Worm (Caenorhabditis elegans): ENCODE data around the gene PDB1.1.

PDB1.1 gene

ce11 chrX:7522595-7522994 lies 36.3 kb downstream of the PDB1.1 start (continued):
- no peak for TF ChIP-seq nfya-1 (tag; optimal IDR thresholded peaks at IDR 0.05; ENCODE audit: borderline replicate concordance, insufficient read depth)

DNA sequence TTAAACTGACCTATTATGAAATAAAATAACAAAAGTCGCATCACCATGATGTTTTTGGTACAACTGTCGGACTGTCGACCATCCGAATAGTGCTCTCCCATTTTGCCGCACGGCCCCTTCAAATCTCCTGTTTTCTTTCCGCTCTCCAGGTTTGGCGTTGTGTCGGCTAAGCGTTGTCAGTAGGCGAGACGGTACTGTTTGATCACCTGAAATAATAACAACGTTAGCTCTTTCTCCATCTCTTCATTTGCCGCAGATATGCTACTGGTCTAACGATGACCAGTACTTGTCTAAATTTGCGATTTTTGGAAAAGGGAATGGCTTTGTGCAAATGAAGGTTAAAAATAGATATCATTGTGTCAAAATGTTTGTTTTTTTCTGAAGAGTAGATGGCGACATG lies 39.3 kb downstream of the PDB1.1 start, which contains the start of gene chts-1:
chts-1 (minus strand) TSS at position 101 of the 400 bp plus-strand sequence.
- TF ChIP-seq C06A6.2 (GFP tag; conservative IDR thresholded peaks at IDR 0.05) = no peak
- TF ChIP-seq die-1 (tag; optimal IDR thresholded peaks at IDR 0.05) = no peak
- TF ChIP-seq lir-1 (GFP tag; conservative IDR thresholded peaks at IDR 0.05) = no peak
- TF ChIP-seq Y67H2A.10 (GFP tag; conservative IDR thresholded peaks at IDR 0.05) = no peak
- no peak for TF ChIP-seq F55B11.4 (tag; optimal IDR thresholded peaks at IDR 0.05; ENCODE audit: borderline replicate concordance, insufficient read depth)
- TF ChIP-seq chd-7 (tag; optimal IDR thresholded peaks at IDR 0.05) = no peak
- no peak for TF ChIP-seq ztf-26 (tag; optimal IDR thresholded peaks at IDR 0.05)
- no peak for TF ChIP-seq rec-8 (tag; optimal IDR thresholded peaks at IDR 0.05)

DNA sequence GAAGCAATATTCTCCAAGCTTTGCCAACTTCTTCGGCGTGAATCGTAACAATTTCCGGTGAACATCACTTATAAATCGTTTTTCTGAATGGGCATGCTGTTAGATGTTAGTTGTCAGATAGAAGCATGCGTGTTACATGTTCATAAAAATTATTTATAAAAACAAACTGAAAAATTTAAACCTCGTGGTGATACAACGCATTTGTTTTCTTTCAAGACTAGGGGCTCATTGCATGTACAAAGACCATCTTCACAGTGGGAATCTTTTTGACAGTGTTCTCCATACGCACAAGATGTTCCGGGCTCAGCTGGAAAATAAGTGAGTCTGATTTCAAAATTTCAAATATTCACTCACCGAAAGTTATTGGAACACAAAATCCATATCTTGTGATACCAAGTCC lies 46.2 kb downstream of the PDB1.1 start:
- TF ChIP-seq hmg-1.2 (GFP tag; IDR thresholded peaks at IDR 0.05) (no peak), B0019.2 (GFP tag; conservative IDR thresholded peaks at IDR 0.05) (no peak), sptf-2 (GFP tag; optimal IDR thresholded peaks at IDR 0.05) (no peak), lin-26 (GFP tag; IDR thresholded peaks at IDR 0.05) (no peak), nhr-90 (tag; optimal IDR thresholded peaks at IDR 0.05) (no peak), athp-1 (tag; optimal IDR thresholded peaks at IDR 0.05) (no peak)

- TF ChIP-seq ztf-6 (GFP tag; IDR thresholded peaks at IDR 0.05) (0 out of 2 replicates have a peak, but pooled peaks have one; percentile 10), ceh-100 (GFP tag; IDR thresholded peaks at IDR 0.05) (no peak), ets-4 (GFP tag; optimal IDR thresholded peaks at IDR 0.05) (no peak), F23B12.7 (tag; optimal IDR thresholded peaks at IDR 0.05; ENCODE audit: insufficient read depth) (no peak), Y79H2A.3 (GFP tag; conservative IDR thresholded peaks at IDR 0.05) (no peak), ama-1 (optimal IDR thresholded peaks at IDR 0.05) (no peak), ama-1 (GFP tag; optimal IDR thresholded peaks at IDR 0.05) (no peak), ekl-4 (GFP tag; IDR thresholded peaks at IDR 0.05) (no peak), nhr-80 (tag; optimal IDR thresholded peaks at IDR 0.05) (no peak), Y67H2A.10 (GFP tag; conservative IDR thresholded peaks at IDR 0.05) (no peak), lsy-27 (tag; optimal IDR thresholded peaks at IDR 0.05; ENCODE audit: borderline replicate concordance, insufficient read depth) (no peak), ceh-40 (GFP tag; IDR thresholded peaks at IDR 0.05) (peak; percentile 89; the same call in 1 of the 2 replicates), ceh-79 (tag; optimal IDR thresholded peaks at IDR 0.05) (no peak), tbp1 (GFP tag; optimal IDR thresholded peaks at IDR 0.05) (peak; percentile 90), sdz-38 (tag; optimal IDR thresholded peaks at IDR 0.05) (no peak), ceh-27 (GFP tag; optimal IDR thresholded peaks at IDR 0.05) (no peak), madf-3 (GFP tag; IDR thresholded peaks at IDR 0.05) (no peak), ceh-58 (GFP tag; IDR thresholded peaks at IDR 0.05) (no peak), ccch-3 (GFP tag; optimal IDR thresholded peaks at IDR 0.05) (no peak), die-1 (tag; optimal IDR thresholded peaks at IDR 0.05) (peak; percentile 79), nhr-90 (tag; optimal IDR thresholded peaks at IDR 0.05) (peak; percentile 73), ztf-18 (tag; optimal IDR thresholded peaks at IDR 0.05) (peak; percentile 52), repo-1 (tag; optimal IDR thresholded peaks at IDR 0.05) (no peak), hmg-20 (GFP tag; IDR thresholded peaks at IDR 0.05) (no peak), ztf-25 (GFP tag; IDR thresholded peaks at IDR 0.05) (0 out of 2 replicates have a peak, but pooled peaks have one; percentile 65), F57A8.1 (GFP tag; optimal IDR thresholded peaks at IDR 0.05) (no peak), lin-26 (GFP tag; IDR thresholded peaks at IDR 0.05) (peak; percentile 88), sea-2 (GFP tag; IDR thresholded peaks at IDR 0.05) (no peak), nfyb-1 (GFP tag; IDR thresholded peaks at IDR 0.05) (no peak), F49E8.2 (tag; optimal IDR thresholded peaks at IDR 0.05; ENCODE audit: insufficient read depth) (no peak), him-1 (tag; optimal IDR thresholded peaks at IDR 0.05) (peak; percentile 65), somi-1 (GFP tag; optimal IDR thresholded peaks at IDR 0.05) (no peak), B0019.2 (GFP tag; conservative IDR thresholded peaks at IDR 0.05) (no peak), akir-1 (GFP tag; optimal IDR thresholded peaks at IDR 0.05) (no peak)
These were observed 51.7 kb downstream of the PDB1.1 start for ce11 chrX:7507141-7507540.

Measured in whole organism, young adult.